Fruit fly (Drosophila melanogaster): ENCODE results near the gene WRNexo.

DNA sequence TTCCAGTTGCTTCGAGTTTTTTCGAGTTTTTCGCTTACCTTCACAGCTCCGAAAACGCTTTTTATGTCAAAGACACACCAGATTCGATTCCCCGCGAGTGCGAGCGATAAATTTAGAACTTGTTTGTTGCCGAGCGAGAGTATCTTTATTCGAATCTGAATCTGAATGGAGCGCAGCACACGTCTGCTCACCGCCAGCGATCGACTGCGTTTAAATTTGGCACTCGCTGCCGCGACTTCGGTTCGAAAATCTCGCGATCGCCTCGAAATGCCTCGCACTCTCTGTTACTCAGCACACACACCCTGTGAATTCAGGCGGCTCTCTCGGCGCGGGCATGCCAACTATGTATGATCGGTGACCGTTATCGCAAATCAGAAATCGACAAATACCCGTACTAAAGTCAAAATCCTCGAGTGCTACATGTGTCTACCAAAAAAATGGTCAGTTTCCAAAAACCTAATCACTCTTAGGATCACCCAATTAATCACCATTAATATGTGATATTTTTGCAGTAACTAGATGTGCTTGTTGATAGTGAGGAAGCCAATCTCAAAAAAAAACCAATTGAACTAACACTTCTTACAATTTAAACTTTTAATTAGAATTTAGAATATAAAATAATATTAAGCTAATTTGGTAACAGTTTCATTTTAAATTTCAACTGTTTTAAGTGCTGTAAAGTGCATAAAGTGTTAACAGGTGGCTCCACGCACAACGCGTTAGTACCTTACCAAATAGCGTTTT, 33.2 kb upstream of the WRNexo start, which contains the start of gene Vha100-2:
- TF ChIP-seq CG8478 (optimal IDR thresholded peaks at IDR 0.05), result no peak
- peak in 1 of 2 experiments; percentile 25 for TF ChIP-seq CTCF (optimal IDR thresholded peaks at IDR 0.05)

Measured in S2 (cell line).